Fruit fly (Drosophila melanogaster) whole organism, embryonic: ENCODE results near the gene frj.

Experiments used
- Adf1 ChIP-seq: fragments of 200-800 bp; sonication (Bioruptor generic); IDR thresholded peaks from 2 replicates; pipeline ENCODE4 v1.3.6; 2022; ENCODE audit warnings: missing biosample characterization, missing genetic modification characterization
- CG10267 ChIP-seq: fragments of 200-800 bp; sonication (Bioruptor generic); optimal IDR thresholded peaks from 2 replicates; lab custom pipeline; 2018; ENCODE audit warnings: missing biosample characterization, mild to moderate bottlenecking, missing genetic modification characterization, moderate library complexity
- CG10565 ChIP-seq: fragments of 200-800 bp; sonication (Bioruptor generic); optimal IDR thresholded peaks from 3 replicates; lab custom pipeline; 2016; ENCODE audit warnings: missing biosample characterization, mild to moderate bottlenecking, missing genetic modification characterization
- CG11504 ChIP-seq: fragments of 200-800 bp; sonication (Bioruptor generic); optimal IDR thresholded peaks from 3 replicates; lab custom pipeline; 2019; ENCODE audit warnings: missing biosample characterization, mild to moderate bottlenecking, missing genetic modification characterization, moderate library complexity
- CG11695 ChIP-seq: fragments of 200-800 bp; sonication (Bioruptor generic); IDR thresholded peaks from 3 replicates; pipeline ENCODE4 v1.3.6; 2022; ENCODE audit warnings: missing biosample characterization, missing genetic modification characterization
- CG12104 ChIP-seq: fragments of 200-800 bp; sonication (Bioruptor generic); optimal IDR thresholded peaks from 3 replicates; lab custom pipeline; 2016; ENCODE audit warnings: missing biosample characterization, missing genetic modification characterization
- CG13624 ChIP-seq: fragments of 200-800 bp; sonication (Bioruptor generic); optimal IDR thresholded peaks from 2 replicates; lab custom pipeline; 2016; ENCODE audit warnings: missing biosample characterization, missing genetic modification characterization
- CG13894 ChIP-seq: fragments of 200-800 bp; sonication (Bioruptor generic); optimal IDR thresholded peaks from 3 replicates; lab custom pipeline; 2018; ENCODE audit warnings: missing biosample characterization, mild to moderate bottlenecking, missing genetic modification characterization, moderate library complexity
- CG15479 ChIP-seq: fragments of 200-800 bp; sonication (Bioruptor generic); optimal IDR thresholded peaks from 3 replicates; lab custom pipeline; 2019; ENCODE audit warnings: missing biosample characterization, mild to moderate bottlenecking, missing genetic modification characterization, moderate library complexity
- CG15601 ChIP-seq: fragments of 200-800 bp; sonication (Bioruptor generic); optimal IDR thresholded peaks from 3 replicates; lab custom pipeline; 2019; ENCODE audit warnings: missing biosample characterization, mild to moderate bottlenecking, missing genetic modification characterization, moderate library complexity
- CG17385 ChIP-seq: fragments of 200-800 bp; sonication (Bioruptor generic); optimal IDR thresholded peaks from 3 replicates; lab custom pipeline; 2018; ENCODE audit warnings: missing biosample characterization, mild to moderate bottlenecking, missing genetic modification characterization
- CG18619 ChIP-seq: fragments of 200-800 bp; sonication (Bioruptor generic); optimal IDR thresholded peaks from 3 replicates; lab custom pipeline; 2017; ENCODE audit warnings: missing biosample characterization, mild to moderate bottlenecking, missing genetic modification characterization
- CG30020 ChIP-seq: fragments of 200-800 bp; optimal IDR thresholded peaks from 2 replicates; lab custom pipeline; 2019; ENCODE audit warnings: missing biosample characterization, mild to moderate bottlenecking, missing genetic modification characterization, moderate library complexity
- CG34422 ChIP-seq: fragments of 200-800 bp; sonication (Bioruptor generic); IDR thresholded peaks from 3 replicates; pipeline ENCODE4 v1.3.6; 2022; ENCODE audit warnings: missing biosample characterization, missing genetic modification characterization
- CG6689 ChIP-seq: fragments of 200-800 bp; sonication (Bioruptor generic); IDR thresholded peaks from 2 replicates; pipeline ENCODE4 v1.3.6; 2022; ENCODE audit warnings: missing biosample characterization, missing genetic modification characterization
- CG7372 ChIP-seq: fragments of 200-800 bp; sonication (Bioruptor generic); IDR thresholded peaks from 2 replicates; pipeline ENCODE4 v1.3.6; 2022; ENCODE audit warnings: missing biosample characterization, missing genetic modification characterization
- CG8089 ChIP-seq: fragments of 200-800 bp; sonication (Bioruptor generic); optimal IDR thresholded peaks from 3 replicates; lab custom pipeline; 2016; ENCODE audit warnings: missing biosample characterization, missing genetic modification characterization
- CG8281 ChIP-seq: fragments of 200-800 bp; sonication (Bioruptor generic); optimal IDR thresholded peaks from 2 replicates; lab custom pipeline; 2018; ENCODE audit warnings: missing biosample characterization, mild to moderate bottlenecking, missing genetic modification characterization, moderate library complexity
- CG8388 ChIP-seq: fragments of 200-800 bp; sonication (Bioruptor generic); optimal IDR thresholded peaks from 2 replicates; lab custom pipeline; 2019; ENCODE audit warnings: missing biosample characterization, mild to moderate bottlenecking, missing genetic modification characterization, moderate library complexity
- CG8924 ChIP-seq: fragments of 200-800 bp; optimal IDR thresholded peaks from 3 replicates; lab custom pipeline; 2019; ENCODE audit warnings: missing biosample characterization, mild to moderate bottlenecking, missing genetic modification characterization, moderate library complexity
- CG8944 ChIP-seq: fragments of 200-800 bp; sonication (Bioruptor generic); optimal IDR thresholded peaks from 3 replicates; lab custom pipeline; 2016; ENCODE audit warnings: missing biosample characterization, missing genetic modification characterization
- HHEX ChIP-seq: fragments of 200-800 bp; sonication (Bioruptor generic); optimal IDR thresholded peaks from 3 replicates; lab custom pipeline; 2017; ENCODE audit warnings: missing biosample characterization, mild to moderate bottlenecking, missing genetic modification characterization, missing genetic modification reagents
- HmgD ChIP-seq: fragments of 200-800 bp; sonication (Bioruptor generic); optimal IDR thresholded peaks from 3 replicates; lab custom pipeline; 2016; ENCODE audit warnings: missing biosample characterization, missing genetic modification characterization
- Kr ChIP-seq: fragments of 200-800 bp; sonication (Bioruptor generic); optimal IDR thresholded peaks from 2 replicates; lab custom pipeline; 2017; ENCODE audit warnings: missing biosample characterization, mild to moderate bottlenecking, missing genetic modification characterization
- MESR4 ChIP-seq: fragments of 200-800 bp; sonication (Bioruptor generic); optimal IDR thresholded peaks from 2 replicates; lab custom pipeline; 2018; ENCODE audit warnings: missing biosample characterization, mild to moderate bottlenecking, missing genetic modification characterization, moderate library complexity
- NC2β ChIP-seq: fragments of 200-800 bp; sonication (Bioruptor generic); optimal IDR thresholded peaks from 2 replicates; lab custom pipeline; 2016; ENCODE audit warnings: missing biosample characterization, missing genetic modification characterization
- Optix ChIP-seq: fragments of 200-800 bp; sonication (Bioruptor generic); IDR thresholded peaks from 3 replicates; pipeline ENCODE4 v1.3.6; 2022; ENCODE audit warnings: missing biosample characterization, missing genetic modification characterization
- Six4 ChIP-seq: fragments of 200-800 bp; sonication (Bioruptor generic); optimal IDR thresholded peaks from 2 replicates; lab custom pipeline; 2016; ENCODE audit warnings: missing biosample characterization, missing genetic modification characterization
- cato ChIP-seq: fragments of 200-800 bp; sonication (Bioruptor generic); optimal IDR thresholded peaks from 2 replicates; lab custom pipeline; 2016; ENCODE audit warnings: missing biosample characterization, missing genetic modification characterization, borderline replicate concordance
- chm ChIP-seq: fragments of 200-800 bp; sonication (Bioruptor generic); IDR thresholded peaks from 2 replicates; pipeline ENCODE4 v1.3.6; 2022; ENCODE audit warnings: missing biosample characterization, missing genetic modification characterization
- ci ChIP-seq: fragments of 200-800 bp; sonication (Bioruptor generic); IDR thresholded peaks from 3 replicates; pipeline ENCODE4 v1.3.6; 2022; ENCODE audit warnings: missing biosample characterization, missing genetic modification characterization
- dan ChIP-seq: fragments of 200-800 bp; sonication (Bioruptor generic); IDR thresholded peaks from 2 replicates; pipeline ENCODE4 v1.3.6; 2022; ENCODE audit warnings: missing biosample characterization, missing genetic modification characterization
- dpn ChIP-seq, 2 experiments: fragments of 200-800 bp; sonication (Bioruptor generic); optimal IDR thresholded peaks; 3 replicates each; lab custom pipeline; 2016; ENCODE audit warnings: missing biosample characterization in 2 of 2, missing genetic modification characterization in 2 of 2
- esg ChIP-seq: fragments of 200-800 bp; sonication (Bioruptor generic); conservative IDR thresholded peaks from 2 replicates; pipeline ENCODE4 v1.3.6; 2022; ENCODE audit warnings: missing biosample characterization, missing genetic modification characterization
- fu2 ChIP-seq: fragments of 200-800 bp; sonication (Bioruptor generic); optimal IDR thresholded peaks from 2 replicates; lab custom pipeline; 2016; ENCODE audit warnings: missing biosample characterization, missing genetic modification characterization
- grau ChIP-seq: fragments of 200-800 bp; optimal IDR thresholded peaks from 3 replicates; lab custom pipeline; 2019; ENCODE audit warnings: missing biosample characterization, mild to moderate bottlenecking, missing genetic modification characterization, moderate library complexity
- hth ChIP-seq: fragments of >200 bp; optimal IDR thresholded peaks from 2 replicates; lab custom pipeline; 2017; ENCODE audit warnings: inconsistent platforms
- knrl ChIP-seq: fragments of 200-800 bp; sonication (Bioruptor generic); IDR thresholded peaks from 3 replicates; pipeline ENCODE4 v1.3.6; 2022; ENCODE audit warnings: missing biosample characterization, missing genetic modification characterization; ENCODE audit not compliant: partially characterized antibody
- lbe ChIP-seq: fragments of 200-800 bp; sonication (Bioruptor generic); optimal IDR thresholded peaks from 2 replicates; lab custom pipeline; 2016; ENCODE audit warnings: missing biosample characterization, mild to moderate bottlenecking, missing genetic modification characterization
- lov ChIP-seq, 2 experiments: fragments of 200-800 bp in 1 of 2; fragments of >200 bp in 1 of 2; sonication (Bioruptor generic) in 1 of 2; IDR thresholded peaks in 1 of 2; optimal IDR thresholded peaks in 1 of 2; 2 replicates in 1 of 2; 3 replicates in 1 of 2; pipeline versions ENCODE4 v1.3.6 to Lab custom; 2017 to 2022; ENCODE audit warnings: missing biosample characterization in 1 of 2, missing genetic modification characterization in 1 of 2
- mam ChIP-seq: fragments of 200-800 bp; sonication (Bioruptor generic); optimal IDR thresholded peaks from 3 replicates; lab custom pipeline; 2016; ENCODE audit warnings: missing biosample characterization, missing genetic modification characterization
- onecut ChIP-seq: fragments of 200-800 bp; sonication (Bioruptor generic); IDR thresholded peaks from 2 replicates; pipeline ENCODE4 v1.3.6; 2022; ENCODE audit warnings: missing biosample characterization, missing genetic modification characterization
- pfk ChIP-seq: fragments of 200-800 bp; sonication (Bioruptor generic); optimal IDR thresholded peaks from 2 replicates; lab custom pipeline; 2018; ENCODE audit warnings: missing biosample characterization, mild to moderate bottlenecking, missing genetic modification characterization, moderate library complexity
- psq ChIP-seq: fragments of 200-800 bp; sonication (Bioruptor generic); optimal IDR thresholded peaks from 2 replicates; lab custom pipeline; 2017; ENCODE audit warnings: missing biosample characterization, missing genetic modification characterization
- ranshi ChIP-seq: fragments of 200-800 bp; sonication (Bioruptor generic); IDR thresholded peaks from 2 replicates; pipeline ENCODE4 v1.3.6; 2022; ENCODE audit warnings: missing biosample characterization, missing genetic modification characterization
- sens-2 ChIP-seq: fragments of 200-800 bp; sonication (Bioruptor generic); IDR thresholded peaks from 2 replicates; pipeline ENCODE4 v1.3.6; 2022; ENCODE audit warnings: missing biosample characterization, missing genetic modification characterization
- zen ChIP-seq: fragments of 200-800 bp; sonication (Bioruptor generic); optimal IDR thresholded peaks from 3 replicates; lab custom pipeline; 2018; ENCODE audit warnings: missing biosample characterization, mild to moderate bottlenecking, missing genetic modification characterization, moderate library complexity
- zfh1 ChIP-seq: fragments of 200-800 bp; sonication (Bioruptor generic); IDR thresholded peaks from 3 replicates; pipeline ENCODE4 v1.3.6; 2022; ENCODE audit warnings: missing biosample characterization, missing genetic modification characterization

The frj gene

DNA sequence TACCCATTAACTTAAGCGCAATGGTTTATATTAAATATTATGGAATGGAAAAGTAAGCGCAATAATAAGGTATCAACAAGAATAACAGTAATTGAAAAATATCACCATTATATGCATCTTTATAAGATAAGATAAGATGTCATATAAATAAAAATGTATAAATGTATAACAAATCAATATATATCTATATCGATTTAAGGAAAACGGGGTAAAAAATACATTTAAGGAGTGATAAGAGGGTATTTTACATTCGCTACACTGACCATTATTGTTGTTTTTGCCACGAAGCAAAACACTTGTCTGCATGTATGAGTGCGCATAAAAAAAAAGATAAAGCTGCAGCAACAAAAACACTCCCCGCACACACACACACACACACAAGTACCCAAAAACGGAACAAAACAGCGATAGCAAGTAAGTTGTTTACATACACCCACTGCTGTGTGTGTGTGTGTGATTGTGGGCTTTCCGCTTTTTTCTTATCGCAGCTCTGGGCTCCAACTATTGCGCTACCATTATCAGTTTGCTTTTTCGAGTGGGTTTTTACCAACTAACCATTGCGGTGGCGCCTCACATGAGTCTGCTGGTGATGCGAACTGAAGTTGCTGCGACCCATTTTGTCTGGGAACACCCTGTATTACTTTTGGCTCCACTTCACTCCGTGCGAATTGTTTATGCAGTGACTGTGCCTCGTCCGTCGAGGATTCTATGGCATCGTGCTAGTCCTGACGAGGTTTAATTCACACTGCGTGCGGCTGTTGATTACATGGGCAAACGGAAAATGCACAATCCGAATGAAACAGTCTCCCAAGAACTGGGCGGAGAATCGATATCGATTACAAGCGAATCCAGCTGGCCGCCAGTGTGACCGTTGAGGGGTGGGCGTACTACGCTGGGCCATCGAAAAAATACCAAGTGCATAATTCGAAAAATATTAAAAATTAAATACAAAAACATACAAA is 17.5 kb downstream of the frj start, which contains the start of gene mmy (continued):
- peak; percentile 97 for TF ChIP-seq MESR4
- TF ChIP-seq CG10267 (tag; lab: Kevin White, UChicago), result peak; percentile 37
- TF ChIP-seq sens-2 (GFP tag; lab: Robert Waterston, UW), result 0 out of 2 replicates have a peak, but pooled peaks have one; percentile 14
- TF ChIP-seq cato (GFP tag; lab: Kevin White, UChicago), result no peak
- peak; percentile 57 for TF ChIP-seq lbe
- peak; percentile 52; the same call in 2 of the 3 replicates for TF ChIP-seq CG11695 (GFP tag; lab: Robert Waterston, UW)
- TF ChIP-seq CG6689 (GFP tag; lab: Robert Waterston, UW), result peak; percentile 48; the same call in 1 of the 2 replicates
- TF ChIP-seq CG8388 (GFP tag; lab: Kevin White, UChicago), result peak; percentile 78
- peak; percentile 64 for TF ChIP-seq CG34422
- peak; percentile 73 for TF ChIP-seq grau (tag; lab: Kevin White, UChicago)
- peak; percentile 52; the same call in 1 of the 2 replicates for TF ChIP-seq esg (GFP tag; lab: Robert Waterston, UW)
- peak; percentile 8 for TF ChIP-seq HHEX
- no peak for TF ChIP-seq Six4 (GFP tag; lab: Kevin White, UChicago)
- TF ChIP-seq psq, result no peak
- TF ChIP-seq knrl (GFP tag; lab: Robert Waterston, UW), result no peak; the same call in 2 of the 3 replicates
- no peak for TF ChIP-seq CG15601 (tag; lab: Kevin White, UChicago)
- peak; percentile 62; the same call in 1 of the 3 replicates for TF ChIP-seq ci (GFP tag; lab: Robert Waterston, UW)
- peak; percentile 69 for TF ChIP-seq HmgD (GFP tag; lab: Kevin White, UChicago)
- TF ChIP-seq CG13894 (tag; lab: Kevin White, UChicago), result peak; percentile 43
- peak; percentile 83 for TF ChIP-seq CG15479
- no peak for TF ChIP-seq CG8281
- TF ChIP-seq CG30020 (tag; lab: Kevin White, UChicago), result peak; percentile 61
- 0 out of 2 replicates have a peak, but pooled peaks have one; percentile 30 for TF ChIP-seq ranshi (GFP tag; lab: Robert Waterston, UW)
- no peak for TF ChIP-seq CG18619
- TF ChIP-seq CG13624, result peak; percentile 68
- TF ChIP-seq dan (GFP tag; lab: Robert Waterston, UW), result no peak
- peak; percentile 8 to 16 for TF ChIP-seq dpn (GFP tag; optimal IDR thresholded peaks at IDR 0.05; lab: Kevin White, UChicago)
- no peak for TF ChIP-seq pfk (GFP tag; lab: Kevin White, UChicago)
- peak; percentile 62 for TF ChIP-seq CG8924
- TF ChIP-seq CG17385 (GFP tag; lab: Kevin White, UChicago), result peak; percentile 47
- no peak; the same call in 1 of the 2 replicates for TF ChIP-seq Adf1 (GFP tag; lab: Robert Waterston, UW)
- peak; percentile 4 for TF ChIP-seq CG8089 (GFP tag; lab: Kevin White, UChicago)
- TF ChIP-seq CG10565 (GFP tag; lab: Kevin White, UChicago), result no peak
- TF ChIP-seq mam, result peak; percentile 19
- TF ChIP-seq zfh1 (GFP tag; lab: Robert Waterston, UW), result no peak
- peak; percentile 72 for TF ChIP-seq chm (GFP tag; lab: Robert Waterston, UW)
- no peak for TF ChIP-seq CG7372
- TF ChIP-seq CG11504 (tag; lab: Kevin White, UChicago), result peak; percentile 78
- TF ChIP-seq hth, result no peak
- TF ChIP-seq lov (optimal IDR thresholded peaks at IDR 0.05; lab: Kevin White, UChicago), result no peak
- TF ChIP-seq lov (GFP tag; IDR thresholded peaks at IDR 0.05; lab: Robert Waterston, UW), result no peak
- peak; percentile 19 for TF ChIP-seq NC2β (GFP tag; lab: Kevin White, UChicago)
- TF ChIP-seq CG12104 (GFP tag; lab: Kevin White, UChicago), result peak; percentile 50
- TF ChIP-seq CG8944 (GFP tag; lab: Kevin White, UChicago), result peak; percentile 19
- TF ChIP-seq zen (tag; lab: Kevin White, UChicago), result no peak
- TF ChIP-seq Optix (GFP tag; lab: Robert Waterston, UW), result no peak
- TF ChIP-seq Kr (GFP tag; lab: Kevin White, UChicago), result no peak
- peak; percentile 5 for TF ChIP-seq fu2 (GFP tag; lab: Kevin White, UChicago)
- TF ChIP-seq onecut, result peak; percentile 94
